Fruit fly (Drosophila melanogaster): ENCODE results near the gene Atg8a.

DNA sequence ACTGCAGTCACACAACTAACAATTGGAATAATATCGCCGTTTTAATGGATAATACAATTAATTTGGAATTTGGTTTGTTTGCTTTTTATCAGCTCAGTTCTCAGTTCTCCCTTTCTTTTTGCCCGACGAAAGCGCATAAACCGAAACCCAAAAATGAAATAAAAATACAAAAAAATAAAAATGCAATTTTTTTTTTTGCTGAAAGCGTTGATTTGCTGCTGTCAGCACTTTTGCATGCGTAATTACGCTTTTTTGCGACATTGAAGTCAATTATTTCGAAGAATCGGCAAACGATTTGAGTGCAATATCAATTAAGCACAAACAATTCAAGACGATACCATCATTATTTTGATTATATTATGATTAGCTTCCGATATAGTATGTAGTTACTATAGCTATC, 40.8 kb downstream of the Atg8a start:
- no peak for TF ChIP-seq CG8478 (optimal IDR thresholded peaks at IDR 0.05)
- TF ChIP-seq CTCF (optimal IDR thresholded peaks at IDR 0.05), result no peak
